Fruit fly (Drosophila melanogaster): ENCODE data around the gene ppk20.

ppk20 gene

DNA sequence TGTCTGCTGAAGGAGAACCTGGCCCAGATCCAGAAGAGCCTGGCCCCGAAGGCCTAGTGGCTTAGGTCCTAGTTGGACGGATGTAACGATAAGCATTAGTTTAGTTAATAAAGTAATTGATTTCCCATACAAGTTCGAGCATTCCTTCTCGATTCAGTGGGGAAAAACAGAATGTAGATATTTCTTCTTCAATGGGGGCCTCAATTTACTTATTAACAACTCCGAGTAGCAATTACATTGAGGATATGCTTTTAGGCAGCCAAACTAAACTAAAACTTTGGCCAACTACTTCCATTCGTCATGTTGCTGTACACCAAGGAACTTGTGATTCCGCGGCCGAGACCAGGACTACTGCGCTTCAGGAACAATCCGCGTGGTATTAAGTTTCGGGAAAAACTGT lies 3.5 kb upstream of the ppk20 start, which contains the start of gene ppk19:
TSS of gene ppk19 (plus strand) at position 301 of the 400 bp plus-strand sequence.
- TF ChIP-seq rgr (GFP tag; optimal IDR thresholded peaks at IDR 0.05): no peak
- no peak for TF ChIP-seq psq (GFP tag; optimal IDR thresholded peaks at IDR 0.05)

DNA sequence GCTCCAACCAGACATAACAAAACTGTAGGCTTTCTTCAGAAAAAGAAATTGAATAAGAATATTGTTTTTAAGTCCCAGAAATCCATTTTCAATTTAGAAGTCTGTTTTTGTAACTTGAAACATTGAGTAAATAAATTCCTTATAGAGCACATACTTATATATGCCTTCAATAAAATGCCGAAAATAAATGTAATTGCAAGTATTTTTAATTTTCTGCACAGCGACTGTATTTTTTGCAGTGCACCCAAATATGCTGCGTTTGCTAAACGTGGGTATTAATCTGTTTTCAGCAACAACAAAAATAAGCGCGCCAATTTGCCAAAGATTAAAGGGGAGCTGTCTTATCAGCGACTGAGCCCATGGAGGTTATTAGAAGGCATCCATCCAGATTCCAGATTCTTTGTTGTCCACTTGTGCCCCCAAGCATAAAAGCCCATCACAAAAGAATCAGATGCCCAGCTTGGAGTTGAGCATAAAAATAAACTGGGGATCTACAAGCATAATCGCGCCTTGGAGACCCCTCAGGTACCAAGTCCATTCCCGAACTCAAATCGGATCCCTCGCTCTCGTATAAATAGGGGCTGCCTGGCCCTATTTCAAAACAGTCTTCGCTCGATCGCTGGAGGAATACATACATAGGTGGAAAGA lies 2.5 kb upstream of the ppk20 start, which contains the start of gene Obp99a:
TSS of gene Obp99a (plus strand) at position 598 of the 648 bp plus-strand sequence.
- TF ChIP-seq Rel (GFP tag; optimal IDR thresholded peaks at IDR 0.05) (no peak), Rel (tag; optimal IDR thresholded peaks at IDR 0.05) (peak; percentile 76), h (GFP tag; optimal IDR thresholded peaks at IDR 0.05) (peak; percentile 22), foxo (GFP tag; optimal IDR thresholded peaks at IDR 0.05) (peak in 1 of 2 experiments; percentile 32), fru (GFP tag; optimal IDR thresholded peaks at IDR 0.05) (no peak)

DNA sequence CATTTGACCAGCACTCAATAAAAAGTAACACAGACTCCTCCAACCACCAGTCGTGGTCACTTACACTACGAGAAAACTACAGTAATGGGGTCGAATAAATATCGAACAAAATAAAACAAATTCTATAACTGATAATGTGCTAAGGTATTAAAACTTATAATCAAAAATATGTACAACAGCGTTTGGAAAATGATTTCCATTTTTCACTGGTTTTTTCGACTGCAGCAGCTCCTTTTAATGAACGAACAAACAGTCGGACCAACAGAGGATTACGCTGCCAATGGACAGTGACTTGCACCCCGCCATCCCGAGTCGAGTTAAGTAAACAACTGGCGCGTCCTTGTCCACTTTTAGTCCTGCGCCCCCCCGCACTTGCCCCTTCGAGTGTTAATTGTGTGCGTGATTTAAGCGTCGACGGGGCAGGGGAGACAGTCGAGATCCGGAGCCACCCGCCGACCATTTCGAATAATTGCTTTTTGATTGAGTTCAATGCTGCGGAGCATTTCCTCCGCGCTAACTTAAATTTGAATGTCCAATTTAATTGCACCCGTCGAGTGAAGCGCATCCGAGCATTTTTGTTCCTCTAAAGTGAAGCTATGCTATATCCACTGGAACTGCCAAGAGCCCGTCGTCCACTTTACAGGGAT lies 4.4 kb downstream of the ppk20 start, which contains the start of gene ppk21:
TSS of gene ppk21 (plus strand) at position 597 of the 647 bp plus-strand sequence.
- no peak for TF ChIP-seq Hr83 (GFP tag; optimal IDR thresholded peaks at IDR 0.05; ENCODE audit: poor library complexity, severe bottlenecking)
- TF ChIP-seq GATAd (GFP tag; optimal IDR thresholded peaks at IDR 0.05): no peak
- no peak for TF ChIP-seq Jra (GFP tag; optimal IDR thresholded peaks at IDR 0.05)
- TF ChIP-seq Vsx2 (GFP tag; optimal IDR thresholded peaks at IDR 0.05; ENCODE audit: partially characterized antibody): no peak
- no peak for TF ChIP-seq Rel (GFP tag; optimal IDR thresholded peaks at IDR 0.05)
- TF ChIP-seq Rel (tag; optimal IDR thresholded peaks at IDR 0.05): no peak
- TF ChIP-seq dmrt93B (GFP tag; optimal IDR thresholded peaks at IDR 0.05): no peak
- no peak for TF ChIP-seq usp (GFP tag; optimal IDR thresholded peaks at IDR 0.05)
- TF ChIP-seq Sp1 (GFP tag; optimal IDR thresholded peaks at IDR 0.05): no peak
- TF ChIP-seq CrebA (GFP tag; optimal IDR thresholded peaks at IDR 0.05; ENCODE audit: borderline replicate concordance): no peak
- TF ChIP-seq OdsH (GFP tag; optimal IDR thresholded peaks at IDR 0.05): no peak
- TF ChIP-seq sv (GFP tag; optimal IDR thresholded peaks at IDR 0.05): no peak
- TF ChIP-seq Hnf4 (GFP tag; optimal IDR thresholded peaks at IDR 0.05): no peak
- no peak for TF ChIP-seq tai (GFP tag; optimal IDR thresholded peaks at IDR 0.05)
- TF ChIP-seq Hr78 (GFP tag; optimal IDR thresholded peaks at IDR 0.05): no peak

DNA sequence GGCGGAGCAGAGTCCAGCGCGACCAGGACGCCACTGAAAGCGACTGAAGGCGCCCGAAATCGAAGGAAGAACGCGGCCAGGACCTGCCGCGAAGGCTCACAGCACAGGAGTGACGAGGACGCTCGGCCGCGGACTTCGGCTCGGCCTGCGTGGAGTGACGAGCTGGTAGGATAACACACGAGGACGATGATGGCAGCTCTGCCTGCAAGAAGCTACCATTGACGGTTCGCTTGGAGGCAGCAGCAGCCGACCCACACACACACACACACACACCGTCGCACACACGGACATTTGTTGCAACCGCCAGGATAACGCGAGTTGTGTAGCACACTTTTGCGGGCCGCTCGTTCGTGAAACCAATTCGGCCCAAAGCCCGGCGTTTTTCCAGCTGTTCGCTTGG lies 8.7 kb downstream of the ppk20 start, which contains the start of gene Dop1R2:
TSS of gene Dop1R2 (minus strand) at position 35 of the 400 bp plus-strand sequence.
- no peak for TF ChIP-seq Dif (GFP tag; optimal IDR thresholded peaks at IDR 0.05; ENCODE audit: partially characterized antibody)
- TF ChIP-seq Abd-B (GFP tag; optimal IDR thresholded peaks at IDR 0.05): no peak
- no peak for TF ChIP-seq Sp1 (GFP tag; optimal IDR thresholded peaks at IDR 0.05)
- no peak for TF ChIP-seq N (GFP tag; optimal IDR thresholded peaks at IDR 0.05)
- TF ChIP-seq brk (GFP tag; optimal IDR thresholded peaks at IDR 0.05): no peak
- TF ChIP-seq rgr (GFP tag; optimal IDR thresholded peaks at IDR 0.05): no peak
- TF ChIP-seq Vsx2 (GFP tag; optimal IDR thresholded peaks at IDR 0.05; ENCODE audit: partially characterized antibody): no peak
- TF ChIP-seq OdsH (GFP tag; optimal IDR thresholded peaks at IDR 0.05): no peak
- no peak for TF ChIP-seq HLH106 (tag; optimal IDR thresholded peaks at IDR 0.05)
- no peak for TF ChIP-seq ey (GFP tag; optimal IDR thresholded peaks at IDR 0.05)
- no peak for TF ChIP-seq CG9705 (GFP tag; optimal IDR thresholded peaks at IDR 0.05)
- no peak for TF ChIP-seq pan (optimal IDR thresholded peaks at IDR 0.05)
- TF ChIP-seq foxo (GFP tag; optimal IDR thresholded peaks at IDR 0.05): no peak

DNA sequence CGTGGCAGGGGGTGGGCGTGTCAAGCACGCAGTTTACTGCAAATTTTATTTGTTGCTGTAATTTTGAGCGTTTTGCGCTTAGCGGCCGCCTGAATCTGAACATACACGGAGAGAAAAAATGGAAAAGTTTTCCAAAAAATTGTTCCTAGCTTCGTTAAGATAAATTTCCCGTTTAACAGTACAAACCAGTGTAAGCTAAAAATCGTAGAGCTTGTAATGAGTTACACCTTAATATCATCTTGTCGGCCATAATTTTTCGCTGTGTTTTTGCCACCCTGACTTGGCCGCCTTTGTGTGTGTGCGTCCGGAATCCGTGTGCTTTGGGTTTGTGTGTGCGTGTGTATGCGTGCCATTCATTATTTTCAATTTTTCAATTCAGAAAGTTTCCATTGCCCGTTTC lies 17.2 kb downstream of the ppk20 start:
- TF ChIP-seq CG32264 (GFP tag; optimal IDR thresholded peaks at IDR 0.05) (no peak), foxo (GFP tag; optimal IDR thresholded peaks at IDR 0.05) (peak in 1 of 2 experiments; percentile 8), h (GFP tag; optimal IDR thresholded peaks at IDR 0.05) (peak; percentile 1)

DNA sequence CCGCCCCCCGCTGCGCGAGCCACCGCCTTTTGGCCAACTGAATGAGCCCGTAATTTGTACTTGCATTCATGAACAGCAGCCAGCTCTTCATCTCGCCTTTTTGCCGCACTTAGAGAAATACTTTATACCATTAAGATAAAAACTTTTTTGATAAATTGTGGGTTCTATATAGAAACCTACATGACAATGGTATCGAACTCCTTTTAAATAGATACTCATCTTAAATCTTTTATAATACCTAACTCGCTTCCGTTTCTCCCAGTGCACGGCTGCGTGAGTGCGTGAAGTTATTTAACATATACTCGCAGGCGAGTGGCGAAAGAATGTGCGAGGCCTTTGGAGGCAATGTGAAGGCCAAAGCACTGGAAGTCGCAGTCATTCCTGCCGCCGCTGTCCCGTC lies 42.8 kb downstream of the ppk20 start:
- TF ChIP-seq sage (GFP tag; optimal IDR thresholded peaks at IDR 0.05) (no peak), Hr78 (GFP tag; optimal IDR thresholded peaks at IDR 0.05) (no peak), fru (GFP tag; optimal IDR thresholded peaks at IDR 0.05) (peak; percentile 23), Vsx2 (GFP tag; optimal IDR thresholded peaks at IDR 0.05; ENCODE audit: partially characterized antibody) (no peak), dl (GFP tag; optimal IDR thresholded peaks at IDR 0.05; ENCODE audit: insufficient read depth in 1 of 2, partially characterized antibody in 2 of 2) (no peak), Myc (optimal IDR thresholded peaks at IDR 0.05) (no peak), sv (GFP tag; optimal IDR thresholded peaks at IDR 0.05) (no peak), foxo (GFP tag; optimal IDR thresholded peaks at IDR 0.05) (peak in 1 of 2 experiments; percentile 44), OdsH (GFP tag; optimal IDR thresholded peaks at IDR 0.05) (peak; percentile 7), Dif (GFP tag; optimal IDR thresholded peaks at IDR 0.05; ENCODE audit: partially characterized antibody) (no peak), jim (GFP tag; optimal IDR thresholded peaks at IDR 0.05) (no peak), h (GFP tag; optimal IDR thresholded peaks at IDR 0.05) (peak; percentile 16), usp (GFP tag; optimal IDR thresholded peaks at IDR 0.05) (no peak), ey (GFP tag; optimal IDR thresholded peaks at IDR 0.05) (peak; percentile 24), Abd-B (GFP tag; optimal IDR thresholded peaks at IDR 0.05) (no peak), br (GFP tag; optimal IDR thresholded peaks at IDR 0.05) (no peak), Sp1 (GFP tag; optimal IDR thresholded peaks at IDR 0.05) (no peak), psq (GFP tag; optimal IDR thresholded peaks at IDR 0.05) (no peak), rgr (GFP tag; optimal IDR thresholded peaks at IDR 0.05) (peak; percentile 6), N (GFP tag; optimal IDR thresholded peaks at IDR 0.05) (no peak), Hnf4 (GFP tag; optimal IDR thresholded peaks at IDR 0.05) (no peak), tai (GFP tag; optimal IDR thresholded peaks at IDR 0.05) (no peak), Mio (GFP tag; optimal IDR thresholded peaks at IDR 0.05) (no peak)
